Fruit fly (Drosophila melanogaster): ENCODE results near the gene CG8188.

The CG8188 gene

DNA sequence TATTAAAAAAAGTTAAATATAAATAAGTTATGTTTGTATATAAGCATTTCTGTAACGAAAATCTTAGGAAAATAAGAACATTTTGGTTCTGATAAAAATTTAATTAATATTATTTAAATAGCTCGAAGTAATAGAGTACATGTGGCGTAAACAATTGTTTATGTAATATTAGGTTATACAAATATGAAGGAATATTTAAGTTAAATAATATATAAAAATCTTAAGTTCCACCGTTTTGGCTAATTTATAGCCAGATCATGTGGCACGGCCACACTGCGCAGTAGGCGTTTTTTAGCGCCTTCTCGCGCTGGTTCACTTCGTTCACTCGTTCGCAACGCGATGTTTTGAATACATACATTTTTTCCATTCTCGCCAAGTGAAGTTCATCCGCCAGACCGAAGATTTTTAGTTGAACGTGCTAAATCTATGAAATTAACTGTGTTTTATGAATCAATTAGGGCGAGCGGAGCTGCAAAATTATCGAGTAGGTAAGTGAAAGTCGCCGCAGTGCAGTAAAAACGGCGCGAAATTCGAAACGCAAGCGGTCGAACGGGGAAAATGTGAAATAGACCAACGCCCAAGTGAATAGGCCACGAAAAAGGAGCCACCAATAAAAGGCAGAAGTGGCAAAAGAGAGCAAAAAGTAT, 45.7 kb downstream of the CG8188 start, which contains the start of gene beta-Spec:
TSS of gene beta-Spec (plus strand) at position 323 of the 647 bp plus-strand sequence.
- TF ChIP-seq HLH106 (tag; optimal IDR thresholded peaks at IDR 0.05) (peak; percentile 18), Myc (optimal IDR thresholded peaks at IDR 0.05) (peak; percentile 78), psq (GFP tag; optimal IDR thresholded peaks at IDR 0.05) (peak; percentile 43), CG9705 (GFP tag; optimal IDR thresholded peaks at IDR 0.05) (no peak)

- no peak for TF ChIP-seq Rel (GFP tag; optimal IDR thresholded peaks at IDR 0.05)
- no peak for TF ChIP-seq Rel (tag; optimal IDR thresholded peaks at IDR 0.05)
- no peak for TF ChIP-seq lola (GFP tag; optimal IDR thresholded peaks at IDR 0.05)
- no peak for TF ChIP-seq CG9705 (GFP tag; optimal IDR thresholded peaks at IDR 0.05)
- no peak for TF ChIP-seq CrebA (GFP tag; optimal IDR thresholded peaks at IDR 0.05; ENCODE audit: borderline replicate concordance)
Measured at dm6 chrX:17656501-17656900, 46.3 kb downstream of the CG8188 start, which contains the start of gene IntS2. TSS of gene IntS2 (minus strand) at chrX:17656818.

- TF ChIP-seq Hnf4 (GFP tag; optimal IDR thresholded peaks at IDR 0.05) = no peak
- peak; percentile 60 for TF ChIP-seq Dif (GFP tag; optimal IDR thresholded peaks at IDR 0.05; ENCODE audit: partially characterized antibody)
- no peak for TF ChIP-seq Rel (GFP tag; optimal IDR thresholded peaks at IDR 0.05)
- TF ChIP-seq Rel (tag; optimal IDR thresholded peaks at IDR 0.05) = peak; percentile 77
- TF ChIP-seq Hr78 (GFP tag; optimal IDR thresholded peaks at IDR 0.05) = no peak
- no peak for TF ChIP-seq rgr (GFP tag; optimal IDR thresholded peaks at IDR 0.05)
- no peak for TF ChIP-seq OdsH (GFP tag; optimal IDR thresholded peaks at IDR 0.05)
- peak; percentile 32 for TF ChIP-seq Abd-B (GFP tag; optimal IDR thresholded peaks at IDR 0.05)
- TF ChIP-seq Mio (GFP tag; optimal IDR thresholded peaks at IDR 0.05) = no peak
- no peak for TF ChIP-seq Sp1 (GFP tag; optimal IDR thresholded peaks at IDR 0.05)
- peak; percentile 79 for TF ChIP-seq N (GFP tag; optimal IDR thresholded peaks at IDR 0.05)
Measured at dm6 chrX:17651998-17652738, 50.7 kb downstream of the CG8188 start, which contains the start of gene RhoGAPp190. TSS of gene RhoGAPp190 (minus strand) at chrX:17652562.

dm6 chrX:17651216-17651997, 51.4 kb downstream of the CG8188 start:
- TF ChIP-seq ey (GFP tag; optimal IDR thresholded peaks at IDR 0.05) = no peak
- TF ChIP-seq Dif (GFP tag; optimal IDR thresholded peaks at IDR 0.05; ENCODE audit: partially characterized antibody) = peak; percentile 71
- peak; percentile 37 to 73 for TF ChIP-seq dl (GFP tag; optimal IDR thresholded peaks at IDR 0.05; ENCODE audit: insufficient read depth in 1 of 2, partially characterized antibody in 2 of 2)

Measured in whole organism, wandering third instar larva.